Worm (Caenorhabditis elegans) whole organism, L1 larva: ENCODE data around the gene tmem-120.

Experiments
- C16A3.4 ChIP-seq: fragments of 150-350 bp; optimal IDR thresholded peaks from 2 replicates; lab custom pipeline; 2014; ENCODE audit warnings: missing biosample characterization, missing genetic modification characterization
- alr-1 ChIP-seq: fragments of 200-800 bp; sonication (Bioruptor generic); optimal IDR thresholded peaks from 2 replicates; lab custom pipeline; 2018; ENCODE audit warnings: borderline replicate concordance, mild to moderate bottlenecking, missing genetic modification characterization, missing compliant biosample characterization
- aly-2 ChIP-seq: fragments of 150-350 bp; optimal IDR thresholded peaks from 2 replicates; lab custom pipeline; 2014; ENCODE audit warnings: missing biosample characterization, missing genetic modification characterization
- ama-1 ChIP-seq: fragments of 150-350 bp; optimal IDR thresholded peaks from 2 replicates; lab custom pipeline; 2014
- blmp-1 ChIP-seq: fragments of 150-350 bp; optimal IDR thresholded peaks from 2 replicates; lab custom pipeline; 2014; ENCODE audit warnings: missing biosample characterization, missing genetic modification characterization
- ceh-82 ChIP-seq, 3 experiments: fragments of 150-350 bp in 1 of 3; sonication (generic microtip) in 2 of 3; optimal IDR thresholded peaks; 2 replicates each; lab custom pipeline; 2014 to 2017; ENCODE audit warnings: missing biosample characterization in 3 of 3, missing genetic modification characterization in 3 of 3
- dpl-1 ChIP-seq, 3 experiments: fragments of 150-350 bp in 2 of 3; sonication (generic microtip) in 1 of 3; optimal IDR thresholded peaks; 2 replicates each; lab custom pipeline; 2014 to 2017; ENCODE audit warnings: missing biosample characterization in 3 of 3, missing genetic modification characterization in 3 of 3, missing genetic modification reagents in 3 of 3
- efl-1 ChIP-seq, 4 experiments: fragments of 150-350 bp; optimal IDR thresholded peaks in 3 of 4; peaks in 1 of 4; 1 replicate in 1 of 4; 2 replicates in 3 of 4; lab custom pipeline; 2014; ENCODE audit warnings: missing biosample characterization in 2 of 4, missing genetic modification characterization in 2 of 4, missing genetic modification reagents in 2 of 4
- efl-3 ChIP-seq: fragments of 200-800 bp; sonication (Bioruptor generic); optimal IDR thresholded peaks from 2 replicates; lab custom pipeline; 2018; ENCODE audit warnings: mild to moderate bottlenecking, missing genetic modification characterization, missing compliant biosample characterization
- egl-13 ChIP-seq: sonication (generic microtip); optimal IDR thresholded peaks from 2 replicates; lab custom pipeline; 2016; ENCODE audit warnings: missing genotype, missing genetic modification reagents, missing genetic modification characterization, missing compliant biosample characterization
- ets-5 ChIP-seq: fragments of 200-800 bp; sonication (Bioruptor generic); IDR thresholded peaks from 2 replicates; pipeline ENCODE4 v1.3.6; 2022; ENCODE audit warnings: missing genetic modification characterization, missing compliant biosample characterization
- fkh-10 ChIP-seq: sonication (generic microtip); optimal IDR thresholded peaks from 2 replicates; lab custom pipeline; 2017; ENCODE audit warnings: missing biosample characterization, missing genetic modification reagents, missing genetic modification characterization
- fos-1 ChIP-seq: fragments of 150-350 bp; optimal IDR thresholded peaks from 2 replicates; lab custom pipeline; 2014; ENCODE audit warnings: missing biosample characterization, missing genetic modification characterization
- grh-1 ChIP-seq: fragments of 200-800 bp; sonication (Bioruptor generic); IDR thresholded peaks from 2 replicates; pipeline ENCODE4 v1.3.6; 2022; ENCODE audit warnings: missing genetic modification reagents, missing genetic modification characterization, missing compliant biosample characterization
- hpl-2 ChIP-seq: fragments of 150-350 bp; optimal IDR thresholded peaks from 2 replicates; lab custom pipeline; 2014; ENCODE audit warnings: missing biosample characterization, missing genetic modification reagents, missing genetic modification characterization
- irx-1 ChIP-seq: sonication (generic microtip); optimal IDR thresholded peaks from 2 replicates; lab custom pipeline; 2016; ENCODE audit warnings: missing genetic modification characterization, missing compliant biosample characterization
- jun-1 ChIP-seq: fragments of 150-350 bp; optimal IDR thresholded peaks from 2 replicates; lab custom pipeline; 2014; ENCODE audit warnings: missing biosample characterization, missing genetic modification reagents, missing genetic modification characterization
- lin-13 ChIP-seq: fragments of 150-350 bp; optimal IDR thresholded peaks from 2 replicates; lab custom pipeline; 2014; ENCODE audit warnings: missing biosample characterization, missing genetic modification reagents, missing genetic modification characterization
- lin-35 ChIP-seq, 2 experiments: fragments of 150-350 bp; optimal IDR thresholded peaks; 2 replicates each; lab custom pipeline; 2014; ENCODE audit warnings: missing biosample characterization in 2 of 2, missing genetic modification characterization in 2 of 2, missing genetic modification reagents in 2 of 2
- lin-39 ChIP-seq: fragments of 150-350 bp; optimal IDR thresholded peaks from 2 replicates; lab custom pipeline; 2014; ENCODE audit warnings: missing biosample characterization, missing genetic modification reagents, missing genetic modification characterization
- lir-3 ChIP-seq: sonication (generic microtip); optimal IDR thresholded peaks from 2 replicates; lab custom pipeline; 2016; ENCODE audit warnings: mild to moderate bottlenecking, missing genetic modification characterization, moderate library complexity, missing compliant biosample characterization; ENCODE audit not compliant: poor library complexity
- mab-9 ChIP-seq: fragments of 200-800 bp; sonication (Bioruptor generic); IDR thresholded peaks from 2 replicates; pipeline ENCODE4 v1.3.6; 2022; ENCODE audit warnings: missing genetic modification reagents, missing genetic modification characterization, missing compliant biosample characterization
- mdl-1 ChIP-seq, 2 experiments: fragments of 150-350 bp; optimal IDR thresholded peaks; 2 replicates each; lab custom pipeline; 2014 to 2017; ENCODE audit warnings: missing biosample characterization in 2 of 2, missing genetic modification characterization in 2 of 2, inconsistent platforms in 1 of 2
- nhr-11 ChIP-seq: fragments of 150-350 bp; optimal IDR thresholded peaks from 2 replicates; lab custom pipeline; 2014; ENCODE audit warnings: missing biosample characterization, missing genetic modification characterization
- nhr-12 ChIP-seq: sonication (generic microtip); optimal IDR thresholded peaks from 2 replicates; lab custom pipeline; 2017; ENCODE audit warnings: missing biosample characterization, missing genetic modification characterization
- nhr-237 ChIP-seq: fragments of 150-350 bp; optimal IDR thresholded peaks from 2 replicates; lab custom pipeline; 2014; ENCODE audit warnings: missing biosample characterization, missing genetic modification characterization
- nhr-28 ChIP-seq: fragments of 150-350 bp; optimal IDR thresholded peaks from 2 replicates; lab custom pipeline; 2014; ENCODE audit warnings: missing biosample characterization, missing genetic modification characterization
- nhr-71 ChIP-seq: sonication (generic microtip); optimal IDR thresholded peaks from 2 replicates; lab custom pipeline; 2016; ENCODE audit warnings: mild to moderate bottlenecking, missing genetic modification characterization, moderate library complexity, missing compliant biosample characterization
- nhr-76 ChIP-seq: sonication (generic microtip); optimal IDR thresholded peaks from 2 replicates; lab custom pipeline; 2017; ENCODE audit warnings: missing biosample characterization, missing genetic modification characterization
- nhr-84 ChIP-seq: sonication (generic microtip); optimal IDR thresholded peaks from 2 replicates; lab custom pipeline; 2017; ENCODE audit warnings: missing biosample characterization, missing genetic modification characterization
- nhr-85 ChIP-seq: sonication (generic microtip); peaks from one replicate; lab custom pipeline; 2016; ENCODE audit warnings: missing genetic modification characterization, inconsistent platforms, missing compliant biosample characterization
- nhr-90 ChIP-seq: sonication (generic microtip); optimal IDR thresholded peaks from 2 replicates; lab custom pipeline; 2016; ENCODE audit warnings: mild to moderate bottlenecking, missing genetic modification characterization, missing compliant biosample characterization; ENCODE audit not compliant: poor library complexity
- pag-3 ChIP-seq: sonication (generic microtip); optimal IDR thresholded peaks from 2 replicates; lab custom pipeline; 2017; ENCODE audit warnings: missing genetic modification characterization, mild to moderate bottlenecking, missing compliant biosample characterization, antibody characterized with exemption, borderline replicate concordance; ENCODE audit not compliant: insufficient read depth
- pqm-1 ChIP-seq: sonication (generic microtip); optimal IDR thresholded peaks from 3 replicates; lab custom pipeline; 2017; ENCODE audit warnings: missing biosample characterization, missing genetic modification characterization
- rnt-1 ChIP-seq: sonication (generic microtip); optimal IDR thresholded peaks from 2 replicates; lab custom pipeline; 2016; ENCODE audit warnings: mild to moderate bottlenecking, missing genetic modification characterization, moderate library complexity, missing compliant biosample characterization
- sptf-1 ChIP-seq: fragments of 150-350 bp; optimal IDR thresholded peaks from 2 replicates; lab custom pipeline; 2014; ENCODE audit warnings: missing biosample characterization, missing genetic modification characterization
- swsn-7 ChIP-seq: sonication (generic microtip); optimal IDR thresholded peaks from 2 replicates; lab custom pipeline; 2016; ENCODE audit warnings: missing genetic modification characterization, missing compliant biosample characterization
- tbx-2 ChIP-seq: sonication (generic microtip); optimal IDR thresholded peaks from 2 replicates; lab custom pipeline; 2016; ENCODE audit warnings: missing genetic modification characterization, missing compliant biosample characterization
- tlp-1 ChIP-seq: fragments of 150-350 bp; optimal IDR thresholded peaks from 2 replicates; lab custom pipeline; 2014; ENCODE audit warnings: missing biosample characterization, missing genetic modification characterization
- unc-30 ChIP-seq: sonication (generic microtip); optimal IDR thresholded peaks from 2 replicates; lab custom pipeline; 2017; ENCODE audit warnings: missing biosample characterization, missing genetic modification characterization
- unc-98 ChIP-seq: fragments of 200-800 bp; sonication (Bioruptor generic); IDR thresholded peaks from 2 replicates; pipeline ENCODE4 v1.3.6; 2022; ENCODE audit warnings: missing genetic modification characterization, missing compliant biosample characterization
- vab-15 ChIP-seq: sonication (generic microtip); optimal IDR thresholded peaks from 2 replicates; lab custom pipeline; 2017; ENCODE audit warnings: missing genotype, mild to moderate bottlenecking, missing genetic modification characterization, missing compliant biosample characterization
- xbp-1 ChIP-seq: sonication (generic microtip); optimal IDR thresholded peaks from 2 replicates; lab custom pipeline; 2016; ENCODE audit warnings: missing genetic modification characterization, missing compliant biosample characterization
- zip-4 ChIP-seq: fragments of 200-800 bp; sonication (Bioruptor generic); optimal IDR thresholded peaks from 2 replicates; lab custom pipeline; 2018; ENCODE audit warnings: mild to moderate bottlenecking, missing genetic modification characterization, moderate library complexity, missing compliant biosample characterization
- ztf-11 ChIP-seq, 2 experiments: sonication (generic microtip); optimal IDR thresholded peaks; 2 replicates each; lab custom pipeline; 2016 to 2017; ENCODE audit warnings: missing genetic modification characterization in 2 of 2, missing biosample characterization in 1 of 2, missing compliant biosample characterization in 1 of 2
- ztf-4 ChIP-seq: fragments of 150-350 bp; optimal IDR thresholded peaks from 2 replicates; lab custom pipeline; 2014; ENCODE audit warnings: missing biosample characterization, missing genetic modification characterization

The tmem-120 gene

ce11 chrIII:1540100-1540695 lies 22.4 kb upstream of the tmem-120 start, which contains the start of the genes Y67D2.5 and cisd-3.2 (continued):
- no peak for TF ChIP-seq fkh-10
- TF ChIP-seq nhr-11 (tag; lab: Kevin White, UChicago): no peak

- no peak for TF ChIP-seq grh-1 (GFP tag; lab: Robert Waterston, UW)
- TF ChIP-seq fos-1: no peak
- TF ChIP-seq pqm-1 (tag; lab: Kevin White, UChicago): no peak
- no peak for TF ChIP-seq lin-39 (tag; lab: Kevin White, UChicago)
- TF ChIP-seq ama-1 (lab: Kevin White, UChicago): no peak
- TF ChIP-seq, all 84 proteins: peak for 0
Observed at ce11 chrIII:1539366-1539765, 21.6 kb upstream of the tmem-120 start.

- TF ChIP-seq efl-1 (optimal IDR thresholded peaks at IDR 0.05; lab: Kevin White, UChicago) (no peak), efl-1 (GFP tag; optimal IDR thresholded peaks at IDR 0.05 in 1 of 2; lab: Kevin White, UChicago) (peak; percentile 8 to 45), nhr-85 (tag; lab: Kevin White, UChicago) (no peak)
Observed at ce11 chrIII:1534431-1534830, 16.6 kb upstream of the tmem-120 start.

- peak; percentile 7 for TF ChIP-seq fkh-10
- TF ChIP-seq tbx-2 (tag; lab: Kevin White, UChicago): no peak
- TF ChIP-seq nhr-76 (tag; lab: Kevin White, UChicago): no peak
- TF ChIP-seq nhr-85 (tag; lab: Kevin White, UChicago): peak; percentile 53
- no peak for TF ChIP-seq nhr-12 (tag; lab: Kevin White, UChicago)
- no peak for TF ChIP-seq nhr-84 (tag; lab: Kevin White, UChicago)
- TF ChIP-seq ets-5: no peak
- TF ChIP-seq rnt-1: no peak
- TF ChIP-seq lin-39 (tag; lab: Kevin White, UChicago): peak; percentile 3
- TF ChIP-seq aly-2 (tag; lab: Kevin White, UChicago): no peak
- TF ChIP-seq alr-1: no peak
- no peak for TF ChIP-seq mab-9 (GFP tag; lab: Robert Waterston, UW)
- TF ChIP-seq mdl-1 (tag; optimal IDR thresholded peaks at IDR 0.05; lab: Kevin White, UChicago): no peak
- no peak for TF ChIP-seq nhr-11 (tag; lab: Kevin White, UChicago)
- no peak for TF ChIP-seq vab-15 (tag; lab: Kevin White, UChicago)
- TF ChIP-seq zip-4 (GFP tag; lab: Kevin White, UChicago): no peak
- TF ChIP-seq jun-1 (tag; lab: Kevin White, UChicago): no peak
- TF ChIP-seq unc-98 (GFP tag; lab: Robert Waterston, UW): 0 out of 2 replicates have a peak, but pooled peaks have one; percentile 0
- peak; percentile 33 for TF ChIP-seq swsn-7
- TF ChIP-seq unc-30: no peak
- no peak for TF ChIP-seq nhr-237 (tag; lab: Kevin White, UChicago)
- no peak for TF ChIP-seq ztf-11 (tag; optimal IDR thresholded peaks at IDR 0.05; lab: Kevin White, UChicago)
- TF ChIP-seq ztf-4 (tag; lab: Kevin White, UChicago): no peak
- no peak for TF ChIP-seq nhr-90 (tag; lab: Kevin White, UChicago)
- TF ChIP-seq hpl-2 (GFP tag; lab: Kevin White, UChicago): no peak
- TF ChIP-seq lin-35 (GFP tag; optimal IDR thresholded peaks at IDR 0.05; lab: Kevin White, UChicago): peak; percentile 36 to 48
- TF ChIP-seq sptf-1 (tag; lab: Kevin White, UChicago): no peak
- TF ChIP-seq efl-3 (GFP tag; lab: Kevin White, UChicago): no peak
- peak; percentile 7 for TF ChIP-seq blmp-1 (tag; lab: Kevin White, UChicago)
- peak; percentile 49 for TF ChIP-seq C16A3.4
- no peak for TF ChIP-seq egl-13 (tag; lab: Kevin White, UChicago)
- TF ChIP-seq nhr-28 (tag; lab: Kevin White, UChicago): no peak
- no peak for TF ChIP-seq pag-3
- no peak for TF ChIP-seq tlp-1 (tag; lab: Kevin White, UChicago)
- TF ChIP-seq dpl-1 (GFP tag; optimal IDR thresholded peaks at IDR 0.05; lab: Kevin White, UChicago): peak; percentile 55 to 67 (median 60)
- peak; percentile 4 for TF ChIP-seq xbp-1 (tag; lab: Kevin White, UChicago)
- TF ChIP-seq lir-3 (tag; lab: Kevin White, UChicago): no peak
- peak; percentile 16 to 43 (median 32) for TF ChIP-seq ceh-82 (tag; optimal IDR thresholded peaks at IDR 0.05; lab: Kevin White, UChicago)
- TF ChIP-seq nhr-71 (tag; lab: Kevin White, UChicago): no peak
- no peak for TF ChIP-seq irx-1 (tag; lab: Kevin White, UChicago)
- TF ChIP-seq lin-13: peak; percentile 47
Observed at ce11 chrIII:1533615-1534014, 15.8 kb upstream of the tmem-120 start, which contains the start of gene mtg-1. TSS of gene mtg-1 (plus strand) at chrIII:1533774.
